Worm (Caenorhabditis elegans): Measurements from ENCODE around the gene F36H9.7.

Gene F36H9.7

DNA sequence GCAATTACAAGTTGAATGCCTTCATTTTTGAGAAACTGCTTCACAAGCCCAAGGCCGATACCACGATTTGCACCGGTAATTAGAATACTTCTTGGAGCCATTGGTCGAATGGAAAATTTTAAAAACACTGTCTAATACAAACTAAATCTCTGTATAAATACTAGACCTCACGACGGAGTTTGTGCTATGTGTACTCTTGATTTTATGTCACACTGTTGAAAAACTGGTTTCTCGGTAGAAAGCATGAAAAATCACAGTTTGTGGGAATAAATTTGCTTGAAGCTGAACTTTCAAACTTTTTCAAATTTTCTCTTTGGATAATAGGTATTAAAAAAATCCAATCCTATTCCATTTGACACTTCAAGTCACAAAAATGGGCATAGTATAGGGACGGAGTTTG lies 19.1 kb downstream of the F36H9.7 start, which contains the start of gene ZK697.14:
TSS of gene ZK697.14 (minus strand) at position 101 of the 400 bp plus-strand sequence.
- TF ChIP-seq C08G9.2 (tag; optimal IDR thresholded peaks at IDR 0.05) (no peak), ttx-3 (tag; optimal IDR thresholded peaks at IDR 0.05) (no peak), hlh-13 (GFP tag; optimal IDR thresholded peaks at IDR 0.05) (no peak), syd-9 (tag; optimal IDR thresholded peaks at IDR 0.05) (no peak), C38D4.7 (GFP tag; optimal IDR thresholded peaks at IDR 0.05) (no peak), pha-2 (tag; optimal IDR thresholded peaks at IDR 0.05) (no peak), mec-3 (tag; optimal IDR thresholded peaks at IDR 0.05; ENCODE audit: borderline replicate concordance) (no peak), hlh-6 (tag; optimal IDR thresholded peaks at IDR 0.05) (no peak), ceh-18 (tag; optimal IDR thresholded peaks at IDR 0.05) (no peak)

DNA sequence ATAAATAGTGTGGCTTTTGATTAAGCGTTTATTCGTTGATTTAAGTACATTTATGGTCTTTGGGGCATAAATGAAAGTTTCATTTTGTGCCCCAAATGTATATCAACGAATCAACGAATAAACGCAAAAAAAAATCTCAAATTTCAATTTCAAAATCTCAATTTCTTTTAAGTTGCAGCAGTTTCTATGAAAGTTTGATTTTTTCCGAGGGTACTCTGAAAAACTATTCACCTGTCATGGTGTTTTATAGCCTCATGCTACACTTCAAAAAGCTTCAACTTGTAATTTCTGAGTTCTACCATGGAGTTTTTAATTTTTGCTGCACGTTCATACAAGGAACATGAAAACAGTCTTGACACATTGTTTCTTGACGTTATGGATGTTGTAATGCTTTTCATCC lies 22.2 kb downstream of the F36H9.7 start, which contains the start of gene ZK697.1:
TSS of gene ZK697.1 (plus strand) at position 301 of the 400 bp plus-strand sequence.
- no peak for TF ChIP-seq tbx-7 (tag; optimal IDR thresholded peaks at IDR 0.05)
- TF ChIP-seq ceh-31 (tag; optimal IDR thresholded peaks at IDR 0.05): no peak

ce11 chrV:1751449-1751848 lies 23.3 kb downstream of the F36H9.7 start, which contains the start of gene srh-199:
srh-199 (minus strand) TSS chrV:1751549.
- TF ChIP-seq ceh-31 (tag; optimal IDR thresholded peaks at IDR 0.05) (no peak), ceh-24 (tag; optimal IDR thresholded peaks at IDR 0.05) (no peak), pqm-1 (tag; optimal IDR thresholded peaks at IDR 0.05) (no peak), sdc-2 (tag; optimal IDR thresholded peaks at IDR 0.05) (no peak), elt-4 (tag; optimal IDR thresholded peaks at IDR 0.05) (no peak), ceh-48 (tag; optimal IDR thresholded peaks at IDR 0.05) (no peak), ceh-18 (tag; optimal IDR thresholded peaks at IDR 0.05) (no peak), pha-2 (tag; optimal IDR thresholded peaks at IDR 0.05) (no peak), npax-4 (tag; optimal IDR thresholded peaks at IDR 0.05) (no peak), unc-86 (tag; optimal IDR thresholded peaks at IDR 0.05) (no peak), pros-1 (tag; optimal IDR thresholded peaks at IDR 0.05) (no peak), ceh-30 (tag; optimal IDR thresholded peaks at IDR 0.05) (no peak), nhr-232 (tag; optimal IDR thresholded peaks at IDR 0.05) (no peak), ceh-6 (GFP tag; optimal IDR thresholded peaks at IDR 0.05) (no peak), K02D7.2 (tag; optimal IDR thresholded peaks at IDR 0.05) (no peak), pax-1 (tag; optimal IDR thresholded peaks at IDR 0.05) (no peak), eyg-1 (tag; optimal IDR thresholded peaks at IDR 0.05) (no peak), mec-3 (tag; optimal IDR thresholded peaks at IDR 0.05; ENCODE audit: borderline replicate concordance) (no peak), hlh-15 (tag; optimal IDR thresholded peaks at IDR 0.05) (no peak), gmeb-2 (tag; optimal IDR thresholded peaks at IDR 0.05) (no peak)

DNA sequence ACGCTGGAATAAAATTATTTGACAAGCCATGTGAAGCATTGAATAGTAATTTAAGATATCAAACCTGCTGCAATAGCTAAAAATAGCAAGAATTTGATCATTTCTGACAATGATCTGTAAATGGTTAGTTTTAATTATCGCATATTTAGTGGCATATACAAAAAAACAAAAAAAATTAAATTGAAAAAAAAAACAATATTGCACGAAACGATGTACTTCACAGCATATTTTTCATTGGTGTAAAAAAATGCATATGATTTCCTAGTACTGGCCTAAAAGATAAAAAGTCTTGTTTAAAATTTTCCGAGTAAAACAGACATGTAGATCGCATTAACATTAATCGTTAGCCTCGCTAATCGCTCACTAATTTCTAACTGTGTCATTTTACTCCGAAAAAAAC lies 25.7 kb downstream of the F36H9.7 start, which contains the start of gene ZK697.8:
TSS of gene ZK697.8 (minus strand) at position 101 of the 400 bp plus-strand sequence.
- no peak for TF ChIP-seq rnt-1 (tag; optimal IDR thresholded peaks at IDR 0.05)
- no peak for TF ChIP-seq unc-55 (GFP tag; optimal IDR thresholded peaks at IDR 0.05)
- TF ChIP-seq K09A11.1 (tag; optimal IDR thresholded peaks at IDR 0.05; ENCODE audit: insufficient read depth): no peak
- TF ChIP-seq pag-3 (tag; optimal IDR thresholded peaks at IDR 0.05; ENCODE audit: borderline replicate concordance): no peak
- TF ChIP-seq ceh-18 (tag; optimal IDR thresholded peaks at IDR 0.05): no peak
- no peak for TF ChIP-seq hlh-15 (tag; optimal IDR thresholded peaks at IDR 0.05)

DNA sequence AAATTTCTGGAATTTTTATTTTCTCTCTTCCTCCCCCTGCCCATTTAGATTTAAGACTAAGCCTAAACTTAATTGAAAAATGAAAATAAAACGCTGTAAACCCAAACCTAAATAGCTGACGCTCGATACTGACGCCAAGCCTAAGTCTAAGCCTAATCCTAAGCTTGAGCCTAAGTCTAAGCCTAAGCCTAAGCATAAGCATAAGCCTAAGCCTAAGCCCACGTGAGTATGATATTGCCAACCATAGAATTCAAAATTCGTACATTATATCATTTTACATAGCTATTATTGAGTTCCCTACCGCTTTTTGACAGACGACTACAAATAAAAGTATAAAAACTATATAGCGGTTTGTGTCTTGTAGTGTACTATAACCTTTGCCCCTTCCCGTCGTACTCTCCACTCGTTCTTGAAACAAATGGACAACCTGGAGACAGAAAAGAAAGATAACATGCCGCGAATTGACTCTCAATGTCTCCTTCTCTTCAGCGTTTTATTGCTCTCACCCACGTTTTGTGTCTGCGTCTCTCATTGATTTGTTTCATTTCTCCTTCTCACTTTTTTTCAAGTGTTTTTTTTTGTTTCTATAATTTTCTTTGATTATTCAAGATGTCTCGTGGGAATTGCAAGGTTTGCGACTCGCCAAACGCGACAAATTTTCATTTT lies 31.4 kb downstream of the F36H9.7 start, which contains the start of gene nhr-256:
TSS of gene nhr-256 (plus strand) at position 567 of the 666 bp plus-strand sequence.
- no peak for TF ChIP-seq ceh-19 (GFP tag; optimal IDR thresholded peaks at IDR 0.05)
- TF ChIP-seq fkh-10 (GFP tag; optimal IDR thresholded peaks at IDR 0.05): no peak
- no peak for TF ChIP-seq ceh-45 (GFP tag; IDR thresholded peaks at IDR 0.05)
- no peak for TF ChIP-seq pax-1 (tag; optimal IDR thresholded peaks at IDR 0.05)
- peak; percentile 64 for TF ChIP-seq elt-2 (tag; optimal IDR thresholded peaks at IDR 0.05)
- peak; percentile 21 for TF ChIP-seq ceh-18 (tag; optimal IDR thresholded peaks at IDR 0.05)
- TF ChIP-seq pha-2 (tag; optimal IDR thresholded peaks at IDR 0.05): no peak
- no peak for TF ChIP-seq pha-4 (tag; optimal IDR thresholded peaks at IDR 0.05)
- no peak for TF ChIP-seq ceh-14 (tag; optimal IDR thresholded peaks at IDR 0.05)
- peak; percentile 80 for TF ChIP-seq ceh-30 (tag; optimal IDR thresholded peaks at IDR 0.05)
- peak; percentile 2 for TF ChIP-seq pqm-1 (tag; optimal IDR thresholded peaks at IDR 0.05)
- peak; percentile 22 for TF ChIP-seq ets-4 (tag; optimal IDR thresholded peaks at IDR 0.05)
- no peak for TF ChIP-seq K09A11.1 (tag; optimal IDR thresholded peaks at IDR 0.05; ENCODE audit: insufficient read depth)
- TF ChIP-seq unc-55 (GFP tag; optimal IDR thresholded peaks at IDR 0.05): peak; percentile 28
- TF ChIP-seq hlh-30 (tag; optimal IDR thresholded peaks at IDR 0.05; ENCODE audit: insufficient read depth): no peak
- no peak for TF ChIP-seq hlh-15 (tag; optimal IDR thresholded peaks at IDR 0.05)
- TF ChIP-seq C08G9.2 (tag; optimal IDR thresholded peaks at IDR 0.05): no peak
- no peak for TF ChIP-seq syd-9 (tag; optimal IDR thresholded peaks at IDR 0.05)
- TF ChIP-seq nfya-1 (tag; optimal IDR thresholded peaks at IDR 0.05): peak; percentile 33
- no peak for TF ChIP-seq K02D7.2 (tag; optimal IDR thresholded peaks at IDR 0.05)
- TF ChIP-seq dve-1 (tag; optimal IDR thresholded peaks at IDR 0.05): peak; percentile 17
- TF ChIP-seq hlh-8 (tag; optimal IDR thresholded peaks at IDR 0.05): no peak
